Worm (Caenorhabditis elegans): ENCODE data around the gene ets-5.

DNA sequence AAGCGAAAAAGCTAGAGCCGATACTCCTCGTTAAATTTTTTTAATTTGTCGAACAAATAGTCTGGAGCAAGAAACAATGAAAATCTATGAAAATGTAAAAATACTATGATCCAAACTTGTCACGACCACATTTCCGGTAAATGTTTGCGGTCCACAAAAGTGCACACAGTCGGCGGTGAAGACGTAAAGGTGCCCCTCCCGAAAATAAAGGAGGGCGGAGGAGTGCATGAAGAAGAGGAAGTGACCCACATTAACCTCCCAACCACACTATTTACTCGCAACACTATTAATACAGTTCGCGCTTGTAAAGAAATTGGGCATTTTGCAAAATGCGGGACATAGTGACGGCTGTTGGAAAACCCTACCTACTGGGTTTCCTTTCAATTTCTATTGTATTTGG lies 44.3 kb downstream of the ets-5 start:
- no peak for TF ChIP-seq ces-1 (GFP tag; optimal IDR thresholded peaks at IDR 0.05)
- no peak for TF ChIP-seq nhr-12 (tag; optimal IDR thresholded peaks at IDR 0.05)
- TF ChIP-seq snpc-4 (tag; optimal IDR thresholded peaks at IDR 0.05) = no peak
- no peak for TF ChIP-seq sptf-1 (tag; optimal IDR thresholded peaks at IDR 0.05)
- TF ChIP-seq nhr-76 (tag; optimal IDR thresholded peaks at IDR 0.05) = no peak
- TF ChIP-seq ztf-11 (tag; optimal IDR thresholded peaks at IDR 0.05) = no peak
- TF ChIP-seq unc-39 (tag; optimal IDR thresholded peaks at IDR 0.05) = no peak
- no peak for TF ChIP-seq zip-8 (tag; optimal IDR thresholded peaks at IDR 0.05)

Measured in whole organism, mixed stage, embryonic.